Fruit fly (Drosophila melanogaster): ENCODE results near the gene Cyp4e3.

Gene Cyp4e3

dm6 chr2L:9699615-9700014 lies 50.3 kb downstream of the Cyp4e3 start, which contains the start of gene hoip (continued):
- TF ChIP-seq CG18011 (GFP tag; optimal IDR thresholded peaks at IDR 0.05) (no peak), CG8388 (GFP tag; optimal IDR thresholded peaks at IDR 0.05) (no peak), ems (GFP tag; optimal IDR thresholded peaks at IDR 0.05) (no peak), CG10267 (tag; optimal IDR thresholded peaks at IDR 0.05) (peak; percentile 30), CG18262 (tag; optimal IDR thresholded peaks at IDR 0.05) (no peak), CG34376 (GFP tag; optimal IDR thresholded peaks at IDR 0.05) (no peak), her (GFP tag; optimal IDR thresholded peaks at IDR 0.05) (no peak), nau (GFP tag; optimal IDR thresholded peaks at IDR 0.05) (no peak), Max (GFP tag; optimal IDR thresholded peaks at IDR 0.05) (peak; percentile 62), tin (GFP tag; optimal IDR thresholded peaks at IDR 0.05) (no peak), sens (GFP tag) (peak; percentile 86), CG9932 (GFP tag; IDR thresholded peaks at IDR 0.05) (no peak), CG7745 (tag; optimal IDR thresholded peaks at IDR 0.05) (no peak), CG34224 (GFP tag; IDR thresholded peaks at IDR 0.05; ENCODE audit: partially characterized antibody) (no peak), gt (GFP tag; IDR thresholded peaks at IDR 0.05) (no peak), btn (GFP tag; optimal IDR thresholded peaks at IDR 0.05) (no peak), CG7372 (GFP tag; IDR thresholded peaks at IDR 0.05) (no peak), Antp (GFP tag; optimal IDR thresholded peaks at IDR 0.05) (no peak), Dp (GFP tag; optimal IDR thresholded peaks at IDR 0.05) (peak; percentile 52), CG5245 (GFP tag; optimal IDR thresholded peaks at IDR 0.05) (no peak), CG12391 (tag; optimal IDR thresholded peaks at IDR 0.05) (peak; percentile 12), Kr (GFP tag; optimal IDR thresholded peaks at IDR 0.05) (no peak), NC2β (GFP tag; optimal IDR thresholded peaks at IDR 0.05) (peak; percentile 8), ato (GFP tag; IDR thresholded peaks at IDR 0.05; ENCODE audit: partially characterized antibody) (0 out of 2 replicates have a peak, but pooled peaks have one; percentile 32), bbx (GFP tag; IDR thresholded peaks at IDR 0.05; ENCODE audit: partially characterized antibody) (peak; percentile 54; the same call in 1 of the 2 replicates), CG10543 (GFP tag; optimal IDR thresholded peaks at IDR 0.05) (no peak), fd64A (GFP tag; optimal IDR thresholded peaks at IDR 0.05) (no peak), ac (GFP tag; optimal IDR thresholded peaks at IDR 0.05) (peak; percentile 3), exex (tag; optimal IDR thresholded peaks at IDR 0.05) (no peak), TFAM (GFP tag; optimal IDR thresholded peaks at IDR 0.05) (no peak), H2.0 (GFP tag; IDR thresholded peaks at IDR 0.05) (no peak), gcm (GFP tag; optimal IDR thresholded peaks at IDR 0.05) (no peak), fd102C (GFP tag; optimal IDR thresholded peaks at IDR 0.05) (no peak), CG17186 (GFP tag; optimal IDR thresholded peaks at IDR 0.05) (no peak), gsb (GFP tag; IDR thresholded peaks at IDR 0.05) (no peak), Mrtf (GFP tag; IDR thresholded peaks at IDR 0.05) (no peak), slou (GFP tag; optimal IDR thresholded peaks at IDR 0.05) (no peak), CG11247 (GFP tag; IDR thresholded peaks at IDR 0.05) (no peak), toy (GFP tag; IDR thresholded peaks at IDR 0.05) (no peak), Dad (GFP tag; optimal IDR thresholded peaks at IDR 0.05) (no peak), CG15269 (tag; optimal IDR thresholded peaks at IDR 0.05) (no peak), CG13894 (tag; optimal IDR thresholded peaks at IDR 0.05) (no peak), repo (GFP tag; optimal IDR thresholded peaks at IDR 0.05) (no peak), CG9797 (GFP tag; optimal IDR thresholded peaks at IDR 0.05) (peak; percentile 81), CG11398 (GFP tag; optimal IDR thresholded peaks at IDR 0.05) (no peak), CG6791 (GFP tag; IDR thresholded peaks at IDR 0.05; ENCODE audit: partially characterized antibody) (no peak), Scr (GFP tag; IDR thresholded peaks at IDR 0.05; ENCODE audit: partially characterized antibody) (peak; percentile 48; the same call in 1 of the 2 replicates), vvl (GFP tag; IDR thresholded peaks at IDR 0.05) (no peak; the same call in 1 of the 2 replicates), CG11695 (GFP tag; IDR thresholded peaks at IDR 0.05) (no peak), CG16813 (GFP tag; IDR thresholded peaks at IDR 0.05; ENCODE audit: partially characterized antibody) (peak; percentile 25; the same call in 2 of the 3 replicates), Hand (GFP tag; optimal IDR thresholded peaks at IDR 0.05) (no peak)

All from whole organism, embryonic.